Worm (Caenorhabditis elegans): ENCODE results near the gene lgc-9.

lgc-9 gene

DNA sequence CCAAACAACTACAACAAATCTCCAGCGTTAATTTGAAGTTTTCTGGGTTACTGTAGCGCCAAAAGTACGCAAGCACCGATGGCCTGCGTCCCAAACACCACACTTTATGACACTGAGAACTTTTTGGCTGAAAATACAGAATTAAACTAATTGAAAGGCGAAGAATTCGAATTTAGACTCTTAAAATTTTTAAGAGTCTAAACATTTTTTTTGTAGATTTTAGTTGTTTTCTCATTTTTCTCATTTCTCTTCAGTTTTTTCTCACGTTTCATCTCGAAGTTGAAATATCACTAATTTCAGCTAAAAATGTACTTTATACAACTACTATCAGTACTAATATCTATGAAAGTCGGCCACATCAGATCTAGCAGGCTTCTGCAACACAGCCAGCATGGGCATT, at the start of gene lgc-9:
Gene lgc-9 (plus strand): TSS at position 301 of the 400 bp plus-strand sequence.
- no peak for TF ChIP-seq C17E4.6 (GFP tag; IDR thresholded peaks at IDR 0.05)
- TF ChIP-seq hmg-20 (GFP tag; IDR thresholded peaks at IDR 0.05), result no peak
- TF ChIP-seq T07F8.4 (tag; optimal IDR thresholded peaks at IDR 0.05), result no peak
- TF ChIP-seq hsf-1 (GFP tag; IDR thresholded peaks at IDR 0.05), result no peak
- TF ChIP-seq xnd-1 (tag; optimal IDR thresholded peaks at IDR 0.05), result no peak
- TF ChIP-seq snpc-3.4 (tag; optimal IDR thresholded peaks at IDR 0.05), result no peak
- TF ChIP-seq lsy-27 (tag; optimal IDR thresholded peaks at IDR 0.05; ENCODE audit: borderline replicate concordance, insufficient read depth), result no peak

DNA sequence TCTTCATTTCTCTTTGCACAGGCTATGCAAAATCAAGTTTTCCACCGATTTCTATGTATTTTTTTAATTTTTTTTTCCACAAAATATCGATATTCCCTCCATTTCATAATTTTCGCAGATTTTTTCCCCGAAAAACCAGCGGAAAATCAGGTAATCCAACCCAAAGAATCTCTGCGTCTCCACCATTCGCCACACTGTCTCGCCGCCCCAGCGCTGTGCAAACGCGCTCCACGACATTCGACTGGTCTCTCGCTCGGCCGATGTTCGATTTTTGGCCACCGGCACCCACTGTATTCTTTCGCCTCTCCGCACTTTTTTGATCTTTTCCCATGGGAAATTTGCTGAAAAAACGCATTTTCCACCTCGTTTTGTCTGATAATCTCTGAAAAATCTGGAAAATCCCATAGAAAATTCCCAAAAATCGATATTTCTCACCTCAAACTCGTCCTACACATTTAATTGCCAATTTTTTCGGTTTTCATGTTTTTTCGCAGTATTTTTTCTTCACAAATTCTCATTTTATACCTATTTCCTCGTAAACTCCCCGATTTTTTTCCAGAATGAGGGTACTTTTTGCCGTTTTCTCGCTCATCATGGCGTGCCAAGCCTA, 46.7 kb upstream of the lgc-9 start, which contains the start of gene vha-19:
Gene vha-19 (plus strand): TSS at position 560 of the 610 bp plus-strand sequence.
- TF ChIP-seq C17E4.6 (GFP tag; IDR thresholded peaks at IDR 0.05) (no peak), attf-5 (GFP tag; optimal IDR thresholded peaks at IDR 0.05) (peak; percentile 54), ama-1 (optimal IDR thresholded peaks at IDR 0.05) (no peak), ama-1 (GFP tag; optimal IDR thresholded peaks at IDR 0.05) (no peak), lin-40 (tag; optimal IDR thresholded peaks at IDR 0.05) (no peak), rcor-1 (GFP tag; IDR thresholded peaks at IDR 0.05) (no peak), F57C9.4 (tag; optimal IDR thresholded peaks at IDR 0.05) (no peak), ceh-40 (GFP tag; IDR thresholded peaks at IDR 0.05) (no peak), nhr-27 (tag; optimal IDR thresholded peaks at IDR 0.05) (no peak), F52B5.7 (tag; optimal IDR thresholded peaks at IDR 0.05) (no peak), ztf-18 (tag; optimal IDR thresholded peaks at IDR 0.05) (peak; percentile 20), ztf-22 (GFP tag; optimal IDR thresholded peaks at IDR 0.05) (no peak), lin-35 (GFP tag; optimal IDR thresholded peaks at IDR 0.05) (no peak), athp-1 (tag; optimal IDR thresholded peaks at IDR 0.05) (no peak), dpff-1 (tag; optimal IDR thresholded peaks at IDR 0.05) (no peak), B0019.2 (GFP tag; conservative IDR thresholded peaks at IDR 0.05) (no peak), hsf-1 (GFP tag; IDR thresholded peaks at IDR 0.05) (no peak), lin-54 (GFP tag; optimal IDR thresholded peaks at IDR 0.05) (peak; percentile 17), unc-62 (GFP tag; optimal IDR thresholded peaks at IDR 0.05) (no peak), madf-10 (tag; optimal IDR thresholded peaks at IDR 0.05) (no peak), T07F8.4 (tag; optimal IDR thresholded peaks at IDR 0.05) (no peak), him-1 (tag; optimal IDR thresholded peaks at IDR 0.05) (no peak), nhr-90 (tag; optimal IDR thresholded peaks at IDR 0.05) (no peak), hlh-12 (tag; optimal IDR thresholded peaks at IDR 0.05) (no peak), aptf-3 (GFP tag; IDR thresholded peaks at IDR 0.05) (no peak), lin-26 (GFP tag; IDR thresholded peaks at IDR 0.05) (no peak), bed-1 (GFP tag; IDR thresholded peaks at IDR 0.05) (no peak), lir-1 (GFP tag; conservative IDR thresholded peaks at IDR 0.05) (no peak), ceh-79 (tag; optimal IDR thresholded peaks at IDR 0.05) (no peak), zim-3 (tag; optimal IDR thresholded peaks at IDR 0.05) (no peak), efl-1 (GFP tag; optimal IDR thresholded peaks at IDR 0.05) (peak; percentile 4), nhr-80 (tag; optimal IDR thresholded peaks at IDR 0.05) (peak; percentile 78), cebp-1 (GFP tag; IDR thresholded peaks at IDR 0.05) (no peak), cebp-1 (tag; optimal IDR thresholded peaks at IDR 0.05) (peak; percentile 73), pha-4 (tag; optimal IDR thresholded peaks at IDR 0.05) (no peak), dox-1 (GFP tag; IDR thresholded peaks at IDR 0.05) (no peak), snpc-1.3 (tag; optimal IDR thresholded peaks at IDR 0.05; ENCODE audit: insufficient read depth) (no peak), Y56A3A.18 (GFP tag; IDR thresholded peaks at IDR 0.05) (no peak), ztf-28 (GFP tag; IDR thresholded peaks at IDR 0.05) (no peak), ZK185.1 (tag; optimal IDR thresholded peaks at IDR 0.05; ENCODE audit: poor library complexity, severe bottlenecking) (no peak), hmg-20 (GFP tag; IDR thresholded peaks at IDR 0.05) (no peak), lsy-27 (tag; optimal IDR thresholded peaks at IDR 0.05; ENCODE audit: borderline replicate concordance, insufficient read depth) (no peak), repo-1 (tag; optimal IDR thresholded peaks at IDR 0.05) (no peak), let-526 (GFP tag; IDR thresholded peaks at IDR 0.05) (no peak), F22D6.2 (tag; optimal IDR thresholded peaks at IDR 0.05) (no peak)

All from whole organism, young adult.